Worm (Caenorhabditis elegans) whole organism, L2 larva: Measurements from ENCODE around the gene gadr-2.

Experiments
- R02D3.7 ChIP-seq: fragments of 150-350 bp; optimal IDR thresholded peaks from 2 replicates; lab custom pipeline; 2014; ENCODE audit warnings: missing biosample characterization, missing genetic modification characterization
- aly-2 ChIP-seq: fragments of 150-350 bp; optimal IDR thresholded peaks from 2 replicates; lab custom pipeline; 2014; ENCODE audit warnings: missing biosample characterization, missing genetic modification characterization
- blmp-1 ChIP-seq: sonication (generic microtip); optimal IDR thresholded peaks from 2 replicates; lab custom pipeline; 2017; ENCODE audit warnings: missing genetic modification characterization, mild to moderate bottlenecking, missing compliant biosample characterization, antibody characterized with exemption, moderate library complexity; ENCODE audit not compliant: insufficient read depth
- dmd-4 ChIP-seq: sonication (generic microtip); optimal IDR thresholded peaks from 2 replicates; lab custom pipeline; 2017; ENCODE audit warnings: missing biosample characterization, missing genetic modification characterization
- egl-27 ChIP-seq: sonication (generic microtip); optimal IDR thresholded peaks from 3 replicates; lab custom pipeline; 2017; ENCODE audit warnings: missing biosample characterization, missing genetic modification reagents, missing genetic modification characterization
- elt-1 ChIP-seq: fragments of 150-350 bp; optimal IDR thresholded peaks from 2 replicates; lab custom pipeline; 2014; ENCODE audit warnings: missing biosample characterization, missing genetic modification characterization
- fos-1 ChIP-seq: fragments of 150-350 bp; optimal IDR thresholded peaks from 2 replicates; lab custom pipeline; 2014; ENCODE audit warnings: missing biosample characterization, missing genetic modification characterization
- gmeb-1 ChIP-seq: fragments of 150-350 bp; optimal IDR thresholded peaks from 2 replicates; lab custom pipeline; 2014; ENCODE audit warnings: missing biosample characterization, missing genetic modification characterization
- lin-13 ChIP-seq: fragments of 150-350 bp; optimal IDR thresholded peaks from 2 replicates; lab custom pipeline; 2014; ENCODE audit warnings: missing biosample characterization, missing genetic modification reagents, missing genetic modification characterization
- nhr-23 ChIP-seq: fragments of 150-350 bp; optimal IDR thresholded peaks from 2 replicates; lab custom pipeline; 2014; ENCODE audit warnings: missing biosample characterization, missing genetic modification reagents, missing genetic modification characterization
- unc-55 ChIP-seq: fragments of 150-350 bp; sonication (generic microtip); optimal IDR thresholded peaks from 3 replicates; lab custom pipeline; 2014; ENCODE audit warnings: missing biosample characterization, missing genetic modification reagents, missing genetic modification characterization
- unc-62 ChIP-seq: fragments of 150-350 bp; optimal IDR thresholded peaks from 2 replicates; lab custom pipeline; 2014; ENCODE audit warnings: missing biosample characterization, missing genetic modification reagents, missing genetic modification characterization
- ztf-11 ChIP-seq: sonication (generic microtip); optimal IDR thresholded peaks from 2 replicates; lab custom pipeline; 2017; ENCODE audit warnings: missing biosample characterization, missing genetic modification characterization
- ztf-4 ChIP-seq: fragments of 150-350 bp; optimal IDR thresholded peaks from 2 replicates; lab custom pipeline; 2014; ENCODE audit warnings: missing biosample characterization, missing genetic modification characterization

DNA sequence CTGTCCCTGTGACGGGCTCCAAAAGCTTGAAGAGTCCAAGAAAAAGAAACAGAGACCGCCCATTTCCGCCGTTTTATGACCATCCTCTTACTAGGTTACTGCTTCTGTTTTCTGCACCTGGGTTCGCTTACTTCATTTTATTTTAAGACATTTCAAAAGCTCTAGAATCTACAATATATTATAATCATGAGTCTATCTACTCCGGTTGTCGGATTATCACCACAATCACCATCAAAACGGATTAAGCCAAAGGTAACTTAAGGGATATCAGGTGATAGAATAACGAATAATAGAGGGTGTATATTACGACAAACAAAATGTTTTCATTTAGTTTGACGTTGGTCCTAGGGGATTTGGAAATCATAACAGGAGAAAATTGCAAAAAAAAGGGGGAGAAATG is 52.6 kb downstream of the gadr-2 start:
- TF ChIP-seq egl-27 (no peak), dmd-4 (no peak), elt-1 (no peak), unc-62 (GFP tag; lab: Kevin White, UChicago) (no peak), ztf-11 (tag; lab: Kevin White, UChicago) (no peak), blmp-1 (tag; lab: Kevin White, UChicago) (no peak), lin-13 (GFP tag; lab: Kevin White, UChicago) (no peak), aly-2 (no peak), ztf-4 (tag; lab: Kevin White, UChicago) (no peak), nhr-23 (tag; lab: Kevin White, UChicago) (no peak), gmeb-1 (tag; lab: Kevin White, UChicago) (no peak), R02D3.7 (tag; lab: Kevin White, UChicago) (no peak), fos-1 (tag; lab: Kevin White, UChicago) (no peak), unc-55 (GFP tag; lab: Kevin White, UChicago) (no peak)
